Worm (Caenorhabditis elegans) whole organism, L2 larva: ENCODE measurements around the gene srw-84.

Source experiments
- F13H6.1 ChIP-seq: sonication (generic microtip); optimal IDR thresholded peaks from 2 replicates; lab custom pipeline; 2016; ENCODE audit warnings: missing genetic modification characterization, missing compliant biosample characterization
- R02D3.7 ChIP-seq: fragments of 150-350 bp; optimal IDR thresholded peaks from 2 replicates; lab custom pipeline; 2014; ENCODE audit warnings: missing biosample characterization, missing genetic modification characterization
- Y55F3AM.14 ChIP-seq: fragments of 200-800 bp; sonication (Bioruptor generic); optimal IDR thresholded peaks from 2 replicates; lab custom pipeline; 2018; ENCODE audit warnings: mild to moderate bottlenecking, missing genetic modification characterization, missing compliant biosample characterization
- ZK546.5 ChIP-seq: sonication (generic microtip); optimal IDR thresholded peaks from 2 replicates; lab custom pipeline; 2017; ENCODE audit warnings: missing biosample characterization, missing genetic modification characterization
- alr-1 ChIP-seq: fragments of 150-350 bp; optimal IDR thresholded peaks from 2 replicates; lab custom pipeline; 2014; ENCODE audit warnings: missing biosample characterization, missing genetic modification characterization
- aly-2 ChIP-seq: fragments of 150-350 bp; optimal IDR thresholded peaks from 2 replicates; lab custom pipeline; 2014; ENCODE audit warnings: missing biosample characterization, missing genetic modification characterization
- ama-1 ChIP-seq: fragments of 150-350 bp; optimal IDR thresholded peaks from 2 replicates; lab custom pipeline; 2018; ENCODE audit warnings: inconsistent platforms
- blmp-1 ChIP-seq: sonication (generic microtip); optimal IDR thresholded peaks from 2 replicates; lab custom pipeline; 2017; ENCODE audit warnings: missing genetic modification characterization, mild to moderate bottlenecking, missing compliant biosample characterization, antibody characterized with exemption, moderate library complexity; ENCODE audit not compliant: insufficient read depth
- ceh-16 ChIP-seq: fragments of 150-350 bp; optimal IDR thresholded peaks from 2 replicates; lab custom pipeline; 2014; ENCODE audit warnings: missing biosample characterization, missing genetic modification characterization
- dmd-4 ChIP-seq: sonication (generic microtip); optimal IDR thresholded peaks from 2 replicates; lab custom pipeline; 2017; ENCODE audit warnings: missing biosample characterization, missing genetic modification characterization
- elt-1 ChIP-seq: fragments of 150-350 bp; optimal IDR thresholded peaks from 2 replicates; lab custom pipeline; 2014; ENCODE audit warnings: missing biosample characterization, missing genetic modification characterization
- elt-3 ChIP-seq: sonication (generic microtip); optimal IDR thresholded peaks from 2 replicates; lab custom pipeline; 2017; ENCODE audit warnings: missing biosample characterization, missing genetic modification characterization
- fos-1 ChIP-seq: fragments of 150-350 bp; optimal IDR thresholded peaks from 2 replicates; lab custom pipeline; 2014; ENCODE audit warnings: missing biosample characterization, missing genetic modification characterization
- gmeb-1 ChIP-seq: fragments of 150-350 bp; optimal IDR thresholded peaks from 2 replicates; lab custom pipeline; 2014; ENCODE audit warnings: missing biosample characterization, missing genetic modification characterization
- lin-11 ChIP-seq: fragments of 150-350 bp; sonication (generic microtip); optimal IDR thresholded peaks from 2 replicates; lab custom pipeline; 2014; ENCODE audit warnings: missing biosample characterization, missing genetic modification characterization, inconsistent platforms, mixed read lengths
- lin-13 ChIP-seq: fragments of 150-350 bp; optimal IDR thresholded peaks from 2 replicates; lab custom pipeline; 2014; ENCODE audit warnings: missing biosample characterization, missing genetic modification reagents, missing genetic modification characterization
- lin-39 ChIP-seq: fragments of 150-350 bp; optimal IDR thresholded peaks from 2 replicates; lab custom pipeline; 2014; ENCODE audit warnings: missing biosample characterization, missing genetic modification reagents, missing genetic modification characterization
- lsy-2 ChIP-seq, 2 experiments: fragments of 150-350 bp in 1 of 2; sonication (generic microtip) in 1 of 2; optimal IDR thresholded peaks; 2 replicates each; lab custom pipeline; 2014 to 2017; ENCODE audit warnings: missing biosample characterization in 2 of 2, missing genetic modification characterization in 2 of 2
- mab-5 ChIP-seq: fragments of 150-350 bp; optimal IDR thresholded peaks from 2 replicates; lab custom pipeline; 2014; ENCODE audit warnings: missing biosample characterization, missing genetic modification characterization
- mdl-1 ChIP-seq, 2 experiments: fragments of 150-350 bp in 1 of 2; sonication (generic microtip) in 1 of 2; optimal IDR thresholded peaks; 2 replicates each; lab custom pipeline; 2017; ENCODE audit warnings: missing biosample characterization in 2 of 2, missing genetic modification characterization in 2 of 2
- nhr-11 ChIP-seq: fragments of 150-350 bp; optimal IDR thresholded peaks from 2 replicates; lab custom pipeline; 2014; ENCODE audit warnings: missing biosample characterization, missing genetic modification characterization
- nhr-12 ChIP-seq: fragments of 150-350 bp; optimal IDR thresholded peaks from 2 replicates; lab custom pipeline; 2014; ENCODE audit warnings: missing biosample characterization, missing genetic modification characterization
- nhr-129 ChIP-seq: fragments of 150-350 bp; optimal IDR thresholded peaks from 2 replicates; lab custom pipeline; 2014; ENCODE audit warnings: missing biosample characterization, missing genetic modification characterization
- nhr-21 ChIP-seq: fragments of 150-350 bp; optimal IDR thresholded peaks from 2 replicates; lab custom pipeline; 2014; ENCODE audit warnings: missing biosample characterization, missing genetic modification characterization
- nhr-23 ChIP-seq: fragments of 150-350 bp; optimal IDR thresholded peaks from 2 replicates; lab custom pipeline; 2014; ENCODE audit warnings: missing biosample characterization, missing genetic modification reagents, missing genetic modification characterization
- nhr-237 ChIP-seq: fragments of 150-350 bp; optimal IDR thresholded peaks from 2 replicates; lab custom pipeline; 2014; ENCODE audit warnings: missing biosample characterization, missing genetic modification characterization
- nhr-25 ChIP-seq: fragments of 150-350 bp; sonication (generic microtip); optimal IDR thresholded peaks from 3 replicates; lab custom pipeline; 2014; ENCODE audit warnings: missing biosample characterization, missing genetic modification characterization
- nhr-6 ChIP-seq: fragments of 150-350 bp; optimal IDR thresholded peaks from 2 replicates; lab custom pipeline; 2014; ENCODE audit warnings: missing biosample characterization, missing genetic modification characterization
- peb-1 ChIP-seq: fragments of 150-350 bp; optimal IDR thresholded peaks from 2 replicates; lab custom pipeline; 2014; ENCODE audit warnings: missing biosample characterization, missing genetic modification characterization
- sem-4 ChIP-seq: fragments of 150-350 bp; optimal IDR thresholded peaks from 2 replicates; lab custom pipeline; 2014; ENCODE audit warnings: missing biosample characterization, missing genetic modification reagents, missing genetic modification characterization
- sma-3 ChIP-seq: sonication (generic microtip); optimal IDR thresholded peaks from 2 replicates; lab custom pipeline; 2016; ENCODE audit warnings: missing genetic modification reagents, missing genetic modification characterization, missing compliant biosample characterization
- sma-9 ChIP-seq, 2 experiments: fragments of 150-350 bp in 1 of 2; sonication (generic microtip) in 1 of 2; optimal IDR thresholded peaks; 2 replicates each; lab custom pipeline; 2014 to 2016; ENCODE audit warnings: missing genetic modification characterization in 2 of 2, mild to moderate bottlenecking in 1 of 2, missing biosample characterization in 1 of 2, missing compliant biosample characterization in 1 of 2, missing genetic modification reagents in 1 of 2, moderate library complexity in 1 of 2
- unc-39 ChIP-seq: fragments of 150-350 bp; optimal IDR thresholded peaks from 2 replicates; lab custom pipeline; 2014; ENCODE audit warnings: missing biosample characterization, missing genetic modification characterization
- unc-55 ChIP-seq: fragments of 150-350 bp; sonication (generic microtip); optimal IDR thresholded peaks from 3 replicates; lab custom pipeline; 2014; ENCODE audit warnings: missing biosample characterization, missing genetic modification reagents, missing genetic modification characterization
- unc-62 ChIP-seq: fragments of 150-350 bp; optimal IDR thresholded peaks from 2 replicates; lab custom pipeline; 2014; ENCODE audit warnings: missing biosample characterization, missing genetic modification reagents, missing genetic modification characterization
- zag-1 ChIP-seq: fragments of 150-350 bp; optimal IDR thresholded peaks from 2 replicates; lab custom pipeline; 2014; ENCODE audit warnings: missing biosample characterization, missing genetic modification characterization
- ztf-11 ChIP-seq: sonication (generic microtip); optimal IDR thresholded peaks from 2 replicates; lab custom pipeline; 2017; ENCODE audit warnings: missing biosample characterization, missing genetic modification characterization
- ztf-4 ChIP-seq: fragments of 150-350 bp; optimal IDR thresholded peaks from 2 replicates; lab custom pipeline; 2014; ENCODE audit warnings: missing biosample characterization, missing genetic modification characterization

The srw-84 gene

DNA sequence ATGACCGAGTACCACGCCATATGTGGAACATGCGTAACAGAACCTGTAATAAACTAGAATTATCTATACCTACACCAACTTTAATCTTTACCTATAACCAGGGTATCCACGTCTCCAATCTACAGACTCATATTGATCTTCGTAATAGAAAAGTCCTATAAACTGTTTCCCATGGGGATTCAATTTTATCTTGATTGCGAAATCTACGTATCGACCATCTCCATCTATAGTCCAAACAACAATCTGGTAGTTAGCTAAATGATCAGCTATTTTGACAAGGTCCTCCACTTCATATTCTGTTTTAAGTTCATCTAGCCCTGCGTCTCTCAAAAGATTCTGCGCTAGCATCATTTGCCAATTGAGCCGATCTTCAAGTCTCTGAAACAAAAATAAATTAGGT lies 48.5 kb downstream of the srw-84 start:
- TF ChIP-seq elt-1 (tag; lab: Kevin White, UChicago): peak; percentile 99
- TF ChIP-seq nhr-25 (tag; lab: Kevin White, UChicago): peak; percentile 54
- no peak for TF ChIP-seq gmeb-1 (tag; lab: Kevin White, UChicago)
- no peak for TF ChIP-seq F13H6.1
- no peak for TF ChIP-seq nhr-21
- TF ChIP-seq mab-5 (tag; lab: Kevin White, UChicago): no peak
- no peak for TF ChIP-seq peb-1 (tag; lab: Kevin White, UChicago)
- no peak for TF ChIP-seq dmd-4 (tag; lab: Kevin White, UChicago)
- no peak for TF ChIP-seq fos-1
- no peak for TF ChIP-seq nhr-12
- peak; percentile 95 for TF ChIP-seq nhr-23 (tag; lab: Kevin White, UChicago)
- TF ChIP-seq sma-9 (GFP tag; optimal IDR thresholded peaks at IDR 0.05; lab: Kevin White, UChicago): peak; percentile 90
- TF ChIP-seq sma-9 (tag; optimal IDR thresholded peaks at IDR 0.05; lab: Kevin White, UChicago): no peak
- TF ChIP-seq elt-3 (tag; lab: Kevin White, UChicago): no peak
- TF ChIP-seq ztf-4 (tag; lab: Kevin White, UChicago): no peak
- TF ChIP-seq lsy-2 (tag; optimal IDR thresholded peaks at IDR 0.05; lab: Kevin White, UChicago): peak in 1 of 2 experiments; percentile 11
- no peak for TF ChIP-seq zag-1
- TF ChIP-seq unc-55 (GFP tag; lab: Kevin White, UChicago): no peak
- no peak for TF ChIP-seq ama-1
- TF ChIP-seq sem-4 (tag; lab: Kevin White, UChicago): no peak
- TF ChIP-seq mdl-1 (tag; optimal IDR thresholded peaks at IDR 0.05; lab: Kevin White, UChicago): no peak
- TF ChIP-seq ceh-16 (tag; lab: Kevin White, UChicago): peak; percentile 59
- TF ChIP-seq R02D3.7: no peak
- no peak for TF ChIP-seq nhr-6 (tag; lab: Kevin White, UChicago)
- TF ChIP-seq ztf-11 (tag; lab: Kevin White, UChicago): no peak
- TF ChIP-seq Y55F3AM.14: peak; percentile 1
- no peak for TF ChIP-seq blmp-1 (tag; lab: Kevin White, UChicago)
- TF ChIP-seq ZK546.5 (tag; lab: Kevin White, UChicago): no peak
- TF ChIP-seq unc-62: no peak
- TF ChIP-seq lin-39 (tag; lab: Kevin White, UChicago): no peak

DNA sequence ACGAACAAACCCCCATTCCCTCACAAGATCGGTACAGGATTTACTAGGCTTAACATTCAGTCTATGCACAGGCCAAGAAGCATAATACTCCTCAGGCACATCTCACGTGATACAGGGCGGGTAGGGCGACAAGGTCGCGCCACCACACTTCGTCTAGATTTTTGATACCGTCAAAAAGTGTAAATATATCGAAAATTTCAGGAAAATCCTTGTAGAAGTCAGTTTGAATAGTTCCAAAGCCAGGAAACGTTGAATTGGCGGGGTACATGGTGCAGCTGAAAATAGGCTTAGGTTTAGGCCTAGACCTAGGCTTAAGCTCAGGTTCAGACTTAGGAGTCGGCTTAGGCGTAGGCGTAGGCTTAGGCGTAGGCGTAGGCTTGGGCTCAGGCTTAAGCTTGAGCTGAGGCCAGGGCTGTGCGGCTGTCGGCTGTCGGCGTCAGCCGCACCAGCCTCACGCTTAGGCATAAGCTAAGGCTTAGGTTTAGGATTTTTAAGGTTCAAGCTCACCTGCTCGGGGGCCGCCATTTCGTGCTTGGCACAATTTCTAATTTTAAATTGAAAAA lies 49.4 kb downstream of the srw-84 start:
- TF ChIP-seq nhr-6 (tag; lab: Kevin White, UChicago) (no peak), nhr-11 (tag; lab: Kevin White, UChicago) (no peak), unc-39 (tag; lab: Kevin White, UChicago) (no peak), gmeb-1 (tag; lab: Kevin White, UChicago) (no peak), Y55F3AM.14 (peak; percentile 5)

DNA sequence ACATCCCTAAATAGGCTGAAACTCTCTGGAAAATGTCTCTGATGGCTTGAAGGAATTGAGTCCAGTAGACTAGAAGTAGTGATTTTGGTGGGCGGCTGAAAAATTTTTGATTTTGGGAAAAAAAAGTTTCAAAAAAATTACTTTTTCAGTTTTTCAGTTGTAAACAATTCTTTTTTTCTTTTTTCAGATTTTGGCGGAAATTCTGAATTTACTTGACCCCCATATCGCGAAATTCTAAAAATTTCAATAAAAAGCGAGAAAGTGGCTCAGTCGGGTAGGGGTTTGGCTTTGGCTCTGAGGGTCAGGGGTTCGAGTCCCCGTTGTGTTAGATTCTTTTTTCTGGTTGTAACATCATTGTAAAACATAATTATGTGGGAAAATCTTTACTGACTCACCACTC lies 50.0 kb downstream of the srw-84 start, which contains the start of gene srw-85:
TSS of gene srw-85 (minus strand) at position 101 of the 400 bp plus-strand sequence.
- TF ChIP-seq nhr-237 (tag; lab: Kevin White, UChicago) (no peak), sem-4 (tag; lab: Kevin White, UChicago) (no peak), lin-39 (tag; lab: Kevin White, UChicago) (no peak), gmeb-1 (tag; lab: Kevin White, UChicago) (no peak), lin-11 (tag; lab: Kevin White, UChicago) (no peak), aly-2 (tag; lab: Kevin White, UChicago) (no peak), alr-1 (tag; lab: Kevin White, UChicago) (no peak), nhr-25 (tag; lab: Kevin White, UChicago) (no peak), lin-13 (GFP tag; lab: Kevin White, UChicago) (no peak)

ce11 chrV:19432030-19432429 lies 51.0 kb downstream of the srw-84 start:
- TF ChIP-seq sem-4 (tag; lab: Kevin White, UChicago) (no peak), sma-3 (no peak), aly-2 (tag; lab: Kevin White, UChicago) (no peak), ZK546.5 (tag; lab: Kevin White, UChicago) (no peak), nhr-129 (tag; lab: Kevin White, UChicago) (peak; percentile 25)
